Fruit fly (Drosophila melanogaster): ENCODE measurements around the gene dpr4.

DNA sequence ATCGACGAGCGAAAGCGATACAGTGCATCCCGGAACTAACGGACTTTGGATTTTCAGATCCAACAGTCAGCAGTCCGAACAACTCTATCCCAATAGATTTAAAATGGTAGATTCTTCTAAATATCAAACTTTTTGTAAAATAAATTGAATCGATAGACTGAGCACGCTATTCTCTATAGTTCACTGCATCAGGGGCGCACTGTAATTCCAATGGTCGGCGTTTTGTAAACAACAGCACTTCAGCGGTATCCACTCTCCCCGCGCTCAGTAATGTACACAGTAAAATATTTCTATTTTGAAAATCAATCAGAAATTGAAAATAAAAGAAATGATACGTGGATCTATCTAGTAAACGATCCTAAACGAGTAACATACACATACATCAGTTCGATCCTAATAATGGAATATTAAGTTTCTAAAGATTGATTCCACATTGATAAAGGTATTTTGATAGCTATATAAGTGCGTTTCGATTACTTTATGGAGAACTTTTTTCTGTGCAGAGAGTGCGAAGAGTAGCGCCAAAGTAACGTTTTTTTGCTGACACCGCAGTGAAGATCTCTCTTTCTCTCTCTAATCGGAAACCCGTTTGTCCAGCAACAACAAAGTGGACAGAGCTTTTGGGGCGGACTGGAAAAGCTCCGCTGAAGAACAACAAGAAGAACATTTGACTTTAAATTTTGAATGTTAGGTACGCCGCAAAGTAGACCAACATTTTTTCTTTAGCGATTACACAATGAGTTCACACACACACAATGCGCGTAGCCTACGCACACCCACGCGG, 19.8 kb upstream of the dpr4 start:
- TF ChIP-seq psq (GFP tag; optimal IDR thresholded peaks at IDR 0.05) (peak; percentile 92), ey (GFP tag; optimal IDR thresholded peaks at IDR 0.05) (peak; percentile 97), Hr78 (GFP tag; optimal IDR thresholded peaks at IDR 0.05) (no peak), CG32264 (GFP tag; optimal IDR thresholded peaks at IDR 0.05) (peak; percentile 90), dmrt93B (GFP tag; optimal IDR thresholded peaks at IDR 0.05) (peak; percentile 89), lola (GFP tag; optimal IDR thresholded peaks at IDR 0.05) (no peak)

All from whole organism, wandering third instar larva.